Fruit fly (Drosophila melanogaster): ENCODE results near the gene RpL23A.

RpL23A gene

DNA sequence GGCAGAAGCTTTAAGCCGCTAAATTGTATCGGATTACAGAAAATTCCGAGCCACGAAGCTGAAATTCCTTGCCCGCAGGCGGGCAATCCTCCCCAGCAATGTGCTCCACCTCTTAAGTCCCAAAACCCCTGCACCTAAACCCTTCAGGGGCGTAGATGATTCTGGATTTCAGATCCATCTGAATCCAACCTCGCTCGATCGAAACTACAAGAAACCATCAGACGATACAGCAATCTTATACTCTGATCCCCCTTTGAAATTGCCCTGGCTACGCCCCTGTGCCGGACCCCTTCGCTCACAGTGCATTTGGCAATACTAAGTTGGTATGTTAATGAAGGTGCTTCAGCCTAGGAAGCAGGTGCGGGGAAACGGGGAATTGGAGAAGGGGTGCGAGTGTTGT lies 14.6 kb upstream of the RpL23A start (continued):
- TF ChIP-seq fkh (GFP tag; optimal IDR thresholded peaks at IDR 0.05), result no peak
- TF ChIP-seq CG34406 (GFP tag; optimal IDR thresholded peaks at IDR 0.05), result peak; percentile 36
- peak; percentile 47 for TF ChIP-seq acj6 (GFP tag; optimal IDR thresholded peaks at IDR 0.05)
- peak; percentile 50 for TF ChIP-seq achi (GFP tag; optimal IDR thresholded peaks at IDR 0.05)
- TF ChIP-seq Sox15 (GFP tag; optimal IDR thresholded peaks at IDR 0.05), result peak; percentile 27
- peak; percentile 29 for TF ChIP-seq Hr4 (GFP tag; optimal IDR thresholded peaks at IDR 0.05)
- TF ChIP-seq Blimp-1 (GFP tag; optimal IDR thresholded peaks at IDR 0.05), result peak; percentile 2
- peak; percentile 38 for TF ChIP-seq CG11902 (GFP tag; optimal IDR thresholded peaks at IDR 0.05)

dm6 chr3L:1679394-1679793 lies 10.9 kb upstream of the RpL23A start:
- TF ChIP-seq achi (GFP tag; optimal IDR thresholded peaks at IDR 0.05), result peak; percentile 17
- no peak for TF ChIP-seq Eip93F (GFP tag; optimal IDR thresholded peaks at IDR 0.05)
- no peak for TF ChIP-seq Hr4 (GFP tag; optimal IDR thresholded peaks at IDR 0.05)
- no peak for TF ChIP-seq salr (GFP tag; optimal IDR thresholded peaks at IDR 0.05)
- peak; percentile 8 for TF ChIP-seq Sox14 (GFP tag; optimal IDR thresholded peaks at IDR 0.05)
- no peak for TF ChIP-seq dac (GFP tag; optimal IDR thresholded peaks at IDR 0.05)
- no peak for TF ChIP-seq CG9139 (GFP tag; optimal IDR thresholded peaks at IDR 0.05)
- peak; percentile 78 for TF ChIP-seq Eip78C (GFP tag)
- TF ChIP-seq Hr39 (GFP tag; optimal IDR thresholded peaks at IDR 0.05), result no peak
- TF ChIP-seq CG8319 (GFP tag; optimal IDR thresholded peaks at IDR 0.05), result no peak
- peak; percentile 28 for TF ChIP-seq CG10669 (GFP tag; optimal IDR thresholded peaks at IDR 0.05)
- no peak for TF ChIP-seq Gug (GFP tag; IDR thresholded peaks at IDR 0.05)
- TF ChIP-seq CG6854 (GFP tag; optimal IDR thresholded peaks at IDR 0.05), result no peak
- no peak for TF ChIP-seq Blimp-1 (GFP tag; optimal IDR thresholded peaks at IDR 0.05)
- TF ChIP-seq Eip75B (GFP tag; optimal IDR thresholded peaks at IDR 0.05), result no peak
- TF ChIP-seq CG11762 (GFP tag; optimal IDR thresholded peaks at IDR 0.05; ENCODE audit: insufficient read depth), result no peak
- TF ChIP-seq Sox15 (GFP tag; optimal IDR thresholded peaks at IDR 0.05), result no peak
- TF ChIP-seq topi (GFP tag; optimal IDR thresholded peaks at IDR 0.05), result no peak
- no peak for TF ChIP-seq CG16779 (tag; optimal IDR thresholded peaks at IDR 0.05)
- TF ChIP-seq Lpt (GFP tag; optimal IDR thresholded peaks at IDR 0.05), result no peak
- TF ChIP-seq CG6792 (GFP tag; optimal IDR thresholded peaks at IDR 0.05), result no peak
- no peak for TF ChIP-seq CG4318 (GFP tag; optimal IDR thresholded peaks at IDR 0.05)
- no peak for TF ChIP-seq CG6276 (GFP tag; optimal IDR thresholded peaks at IDR 0.05)
- peak; percentile 26 for TF ChIP-seq Met (GFP tag; optimal IDR thresholded peaks at IDR 0.05)
- no peak for TF ChIP-seq cyc (GFP tag; optimal IDR thresholded peaks at IDR 0.05)
- no peak for TF ChIP-seq vri (GFP tag; optimal IDR thresholded peaks at IDR 0.05)
- no peak for TF ChIP-seq Ets21C (GFP tag; optimal IDR thresholded peaks at IDR 0.05)
- TF ChIP-seq esn (GFP tag; optimal IDR thresholded peaks at IDR 0.05), result no peak
- no peak for TF ChIP-seq CG34406 (GFP tag; optimal IDR thresholded peaks at IDR 0.05)
- TF ChIP-seq dsx (GFP tag; optimal IDR thresholded peaks at IDR 0.05; ENCODE audit: poor library complexity, severe bottlenecking), result peak; percentile 44
- TF ChIP-seq CG15336 (GFP tag; IDR thresholded peaks at IDR 0.05), result no peak
- peak; percentile 47 for TF ChIP-seq Ets96B (tag; optimal IDR thresholded peaks at IDR 0.05)
- TF ChIP-seq CG11294 (GFP tag; IDR thresholded peaks at IDR 0.05), result no peak
- no peak for TF ChIP-seq Smox (GFP tag; optimal IDR thresholded peaks at IDR 0.05)
- TF ChIP-seq net (GFP tag; optimal IDR thresholded peaks at IDR 0.05), result no peak
- TF ChIP-seq pdm3 (GFP tag; optimal IDR thresholded peaks at IDR 0.05), result peak; percentile 24
- peak; percentile 6 for TF ChIP-seq CG10631 (GFP tag; optimal IDR thresholded peaks at IDR 0.05)
- peak; percentile 23 to 56 for TF ChIP-seq ss (GFP tag; optimal IDR thresholded peaks at IDR 0.05)
- TF ChIP-seq spab (GFP tag; optimal IDR thresholded peaks at IDR 0.05), result peak; percentile 15
- 0 out of 3 replicates have a peak, but pooled peaks have one; percentile 21 for TF ChIP-seq CG8119 (GFP tag; IDR thresholded peaks at IDR 0.05)
- TF ChIP-seq CG6808 (GFP tag; optimal IDR thresholded peaks at IDR 0.05), result peak; percentile 57
- TF ChIP-seq svp (GFP tag), result peak; percentile 62
- peak; percentile 38 for TF ChIP-seq CG3032 (tag; optimal IDR thresholded peaks at IDR 0.05)
- TF ChIP-seq CG11902 (GFP tag; optimal IDR thresholded peaks at IDR 0.05), result peak; percentile 2
- TF ChIP-seq fd85E (GFP tag; optimal IDR thresholded peaks at IDR 0.05), result no peak
- TF ChIP-seq fkh (GFP tag; optimal IDR thresholded peaks at IDR 0.05), result no peak
- no peak for TF ChIP-seq CG31627 (GFP tag; optimal IDR thresholded peaks at IDR 0.05)
- TF ChIP-seq CG7368 (GFP tag; optimal IDR thresholded peaks at IDR 0.05), result no peak

All from whole organism, prepupa.